Fruit fly (Drosophila melanogaster) whole organism, wandering third instar larva: Measurements from ENCODE around the gene CG11828.

Experiments
- Abd-B ChIP-seq: fragments of >200 bp; optimal IDR thresholded peaks from 2 replicates; lab custom pipeline; 2017; ENCODE audit warnings: missing biosample characterization, missing genetic modification characterization
- CG32264 ChIP-seq: fragments of 200-800 bp; sonication (Bioruptor generic); optimal IDR thresholded peaks from 2 replicates; lab custom pipeline; 2016; ENCODE audit warnings: missing biosample characterization, missing genetic modification characterization
- CG9705 ChIP-seq: fragments of 200-800 bp; sonication (Bioruptor generic); optimal IDR thresholded peaks from 2 replicates; lab custom pipeline; 2018; ENCODE audit warnings: missing biosample characterization, mild to moderate bottlenecking, missing genetic modification characterization
- CrebA ChIP-seq: fragments of 200-800 bp; sonication (Bioruptor generic); optimal IDR thresholded peaks from 2 replicates; lab custom pipeline; 2016; ENCODE audit warnings: missing biosample characterization, mild to moderate bottlenecking, missing genetic modification characterization, borderline replicate concordance
- Dfd ChIP-seq: fragments of >200 bp; optimal IDR thresholded peaks from 2 replicates; lab custom pipeline; 2017; ENCODE audit warnings: missing biosample characterization, missing genetic modification characterization
- Dif ChIP-seq: fragments of 200-275, 200-300 bp; sonication (Bioruptor generic); optimal IDR thresholded peaks from 2 replicates; lab custom pipeline; 2018; ENCODE audit warnings: missing biosample characterization, missing genetic modification characterization; ENCODE audit not compliant: partially characterized antibody
- GATAd ChIP-seq: sonication (Bioruptor generic); optimal IDR thresholded peaks from 2 replicates; lab custom pipeline; 2016; ENCODE audit warnings: missing biosample characterization, missing genetic modification characterization
- HLH106 ChIP-seq: fragments of 200-800 bp; optimal IDR thresholded peaks from 3 replicates; lab custom pipeline; 2019; ENCODE audit warnings: missing biosample characterization, mild to moderate bottlenecking, missing genetic modification characterization, moderate library complexity
- Hnf4 ChIP-seq: fragments of 200-800 bp; sonication (Bioruptor generic); optimal IDR thresholded peaks from 2 replicates; lab custom pipeline; 2016; ENCODE audit warnings: missing biosample characterization, mild to moderate bottlenecking, missing genetic modification characterization
- Hr78 ChIP-seq: fragments of >200 bp; optimal IDR thresholded peaks from 2 replicates; lab custom pipeline; 2017; ENCODE audit warnings: missing biosample characterization, missing genetic modification characterization
- Hr83 ChIP-seq: fragments of 200-300 bp; sonication (Bioruptor generic); optimal IDR thresholded peaks from 2 replicates; lab custom pipeline; 2016; ENCODE audit warnings: missing biosample characterization, mild to moderate bottlenecking, missing genetic modification characterization, moderate library complexity; ENCODE audit not compliant: poor library complexity, severe bottlenecking
- Jra ChIP-seq: sonication (Bioruptor generic); optimal IDR thresholded peaks from 2 replicates; lab custom pipeline; 2016; ENCODE audit warnings: missing biosample characterization, missing genetic modification characterization
- Mio ChIP-seq: sonication (Bioruptor generic); optimal IDR thresholded peaks from 2 replicates; lab custom pipeline; 2016; ENCODE audit warnings: missing biosample characterization, missing genetic modification characterization
- Myc ChIP-seq: fragments of >200 bp; optimal IDR thresholded peaks from 2 replicates; lab custom pipeline; 2017
- N ChIP-seq: fragments of >200 bp; optimal IDR thresholded peaks from 2 replicates; lab custom pipeline; 2018; ENCODE audit warnings: missing biosample characterization, missing external identifiers, missing genetic modification characterization
- OdsH ChIP-seq: fragments of 200-800 bp; sonication (Bioruptor generic); optimal IDR thresholded peaks from 2 replicates; lab custom pipeline; 2016; ENCODE audit warnings: missing biosample characterization, mild to moderate bottlenecking, missing genetic modification characterization
- Rel ChIP-seq, 2 experiments: fragments of 200-800 bp; sonication (Bioruptor generic) in 1 of 2; optimal IDR thresholded peaks; 2 replicates in 1 of 2; 3 replicates in 1 of 2; lab custom pipeline; 2016 to 2019; ENCODE audit warnings: mild to moderate bottlenecking in 2 of 2, missing biosample characterization in 2 of 2, missing genetic modification characterization in 2 of 2, moderate library complexity in 1 of 2
- Sp1 ChIP-seq: fragments of 200-800 bp; sonication (Bioruptor generic); optimal IDR thresholded peaks from 3 replicates; lab custom pipeline; 2019; ENCODE audit warnings: missing biosample characterization, mild to moderate bottlenecking, missing genetic modification characterization, moderate library complexity
- Vsx2 ChIP-seq: fragments of 200-300, 225-300 bp; sonication (Bioruptor generic); optimal IDR thresholded peaks from 2 replicates; lab custom pipeline; 2018; ENCODE audit warnings: missing biosample characterization, missing genetic modification characterization; ENCODE audit not compliant: partially characterized antibody
- br ChIP-seq: fragments of 200-800 bp; sonication (Bioruptor generic); optimal IDR thresholded peaks from 2 replicates; lab custom pipeline; 2016; ENCODE audit warnings: missing biosample characterization, missing genetic modification characterization
- brk ChIP-seq: fragments of 200-800 bp; sonication (Bioruptor generic); optimal IDR thresholded peaks from 2 replicates; lab custom pipeline; 2016; ENCODE audit warnings: missing biosample characterization, mild to moderate bottlenecking, missing genetic modification characterization
- dl ChIP-seq, 2 experiments: fragments of 175-275, 200-275 bp in 1 of 2; fragments of 200-275 bp in 1 of 2; sonication (Bioruptor generic); optimal IDR thresholded peaks; lab custom pipeline; 2018; ENCODE audit warnings: mild to moderate bottlenecking in 2 of 2, missing biosample characterization in 2 of 2, missing genetic modification characterization in 2 of 2, moderate library complexity in 2 of 2; ENCODE audit not compliant: partially characterized antibody in 2 of 2, insufficient read depth in 1 of 2
- dmrt93B ChIP-seq: fragments of 200-800 bp; sonication (Bioruptor generic); optimal IDR thresholded peaks from 2 replicates; lab custom pipeline; 2018; ENCODE audit warnings: missing biosample characterization, mild to moderate bottlenecking, missing genetic modification characterization
- dsf ChIP-seq: sonication (Bioruptor generic); optimal IDR thresholded peaks from 2 replicates; lab custom pipeline; 2016; ENCODE audit warnings: missing biosample characterization, missing genetic modification characterization, borderline replicate concordance
- ey ChIP-seq: fragments of 200-800 bp; sonication (Bioruptor generic); optimal IDR thresholded peaks from 2 replicates; lab custom pipeline; 2016; ENCODE audit warnings: missing biosample characterization, missing genetic modification characterization
- foxo ChIP-seq, 2 experiments: fragments of 200-800 bp; sonication (Bioruptor generic); optimal IDR thresholded peaks; 2 replicates in 1 of 2; 3 replicates in 1 of 2; lab custom pipeline; 2016 to 2017; ENCODE audit warnings: missing biosample characterization in 2 of 2, missing genetic modification characterization in 2 of 2
- fru ChIP-seq: fragments of 200-800 bp; sonication (Bioruptor generic); optimal IDR thresholded peaks from 3 replicates; lab custom pipeline; 2016; ENCODE audit warnings: missing biosample characterization, mild to moderate bottlenecking, missing genetic modification characterization
- h ChIP-seq: fragments of 200-800 bp; sonication (Bioruptor generic); optimal IDR thresholded peaks from 3 replicates; lab custom pipeline; 2016; ENCODE audit warnings: missing biosample characterization, mild to moderate bottlenecking, missing genetic modification characterization
- jim ChIP-seq: fragments of 175-275, 200-325 bp; sonication (Bioruptor generic); optimal IDR thresholded peaks from 2 replicates; lab custom pipeline; 2016; ENCODE audit warnings: missing biosample characterization, mild to moderate bottlenecking, missing genetic modification characterization
- lola ChIP-seq: fragments of >200 bp; optimal IDR thresholded peaks from 2 replicates; lab custom pipeline; 2017; ENCODE audit warnings: missing biosample characterization, missing genetic modification characterization
- pan ChIP-seq: fragments of >200 bp; optimal IDR thresholded peaks from 2 replicates; lab custom pipeline; 2017
- psq ChIP-seq: fragments of 200-800 bp; sonication (Bioruptor generic); optimal IDR thresholded peaks from 3 replicates; lab custom pipeline; 2017; ENCODE audit warnings: missing biosample characterization, mild to moderate bottlenecking, missing genetic modification characterization, moderate library complexity
- rgr ChIP-seq: fragments of 200-800 bp; sonication (Bioruptor generic); optimal IDR thresholded peaks from 3 replicates; lab custom pipeline; 2016; ENCODE audit warnings: missing biosample characterization, mild to moderate bottlenecking, missing genetic modification characterization
- sage ChIP-seq: fragments of 200-800 bp; sonication (Bioruptor generic); optimal IDR thresholded peaks from 2 replicates; lab custom pipeline; 2016; ENCODE audit warnings: missing biosample characterization, mild to moderate bottlenecking, missing genetic modification characterization
- sv ChIP-seq: fragments of 200-800 bp; sonication (Bioruptor generic); optimal IDR thresholded peaks from 3 replicates; lab custom pipeline; 2016; ENCODE audit warnings: missing biosample characterization, missing genetic modification characterization
- tai ChIP-seq: sonication (Bioruptor generic); optimal IDR thresholded peaks from 2 replicates; lab custom pipeline; 2016; ENCODE audit warnings: missing biosample characterization, missing genetic modification characterization
- usp ChIP-seq: fragments of >200 bp; optimal IDR thresholded peaks from 2 replicates; lab custom pipeline; 2017; ENCODE audit warnings: missing biosample characterization, missing genetic modification characterization
- woc ChIP-seq: sonication (Bioruptor generic); optimal IDR thresholded peaks from 2 replicates; lab custom pipeline; 2016; ENCODE audit warnings: missing biosample characterization, mild to moderate bottlenecking, missing genetic modification characterization

Gene CG11828

DNA sequence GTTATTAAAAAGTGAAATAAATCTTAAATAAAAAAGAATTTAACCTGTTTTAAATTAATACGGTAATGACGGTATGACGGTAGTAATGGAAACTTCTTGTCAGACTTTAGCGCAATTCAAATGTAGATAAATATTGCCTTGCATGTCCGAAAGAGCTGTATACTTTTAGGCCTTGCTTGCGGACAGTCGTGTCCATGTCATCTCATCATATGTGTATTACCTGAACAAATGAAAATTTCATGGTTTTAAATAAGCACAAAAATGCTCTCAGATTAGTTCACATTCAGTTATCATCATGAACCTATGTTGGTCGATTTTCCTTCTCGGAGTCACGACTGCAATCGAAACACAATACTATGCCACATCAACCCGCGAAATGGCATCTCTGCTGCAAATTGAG is at the start of gene CG11828:
TSS of gene CG11828 (plus strand) at position 301 of the 400 bp plus-strand sequence.
- TF ChIP-seq Sp1 (GFP tag; lab: Kevin White, UChicago) (no peak), HLH106 (tag; lab: Kevin White, UChicago) (no peak), Dif (no peak), Myc (lab: Kevin White, UChicago) (peak; percentile 47), jim (GFP tag; lab: Kevin White, UChicago) (no peak), dmrt93B (GFP tag; lab: Kevin White, UChicago) (no peak)

DNA sequence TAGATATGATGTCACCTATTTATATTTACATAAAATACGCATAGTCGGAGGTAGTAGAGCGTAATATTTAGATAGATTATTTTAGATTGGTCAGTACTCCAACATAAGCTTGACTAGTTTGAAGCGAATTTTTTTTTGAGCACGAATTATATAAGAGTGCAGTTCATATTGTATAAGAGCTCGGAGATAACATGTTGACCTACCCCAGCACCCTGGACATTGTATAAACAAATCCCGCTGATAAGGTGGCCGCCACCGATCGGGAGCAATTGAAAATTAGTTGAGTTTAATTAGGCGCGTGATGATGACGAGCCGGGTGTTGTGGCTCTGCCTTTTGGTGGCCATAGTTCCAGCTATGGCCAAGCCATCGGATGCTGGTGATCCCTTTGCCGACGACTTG is 47.5 kb upstream of the CG11828 start, which contains the start of gene Nepl18:
TSS of gene Nepl18 (plus strand) at position 277 of the 400 bp plus-strand sequence.
- TF ChIP-seq ey (GFP tag; lab: Kevin White, UChicago) (no peak), N (GFP tag; lab: Kevin White, UChicago) (no peak), dl (GFP tag; optimal IDR thresholded peaks at IDR 0.05; lab: Kevin White, UChicago; ENCODE audit: insufficient read depth in 1 of 2, partially characterized antibody in 2 of 2) (no peak), Abd-B (GFP tag; lab: Kevin White, UChicago) (no peak), Myc (lab: Kevin White, UChicago) (no peak), CG9705 (GFP tag; lab: Kevin White, UChicago) (no peak), rgr (GFP tag; lab: Kevin White, UChicago) (no peak)

DNA sequence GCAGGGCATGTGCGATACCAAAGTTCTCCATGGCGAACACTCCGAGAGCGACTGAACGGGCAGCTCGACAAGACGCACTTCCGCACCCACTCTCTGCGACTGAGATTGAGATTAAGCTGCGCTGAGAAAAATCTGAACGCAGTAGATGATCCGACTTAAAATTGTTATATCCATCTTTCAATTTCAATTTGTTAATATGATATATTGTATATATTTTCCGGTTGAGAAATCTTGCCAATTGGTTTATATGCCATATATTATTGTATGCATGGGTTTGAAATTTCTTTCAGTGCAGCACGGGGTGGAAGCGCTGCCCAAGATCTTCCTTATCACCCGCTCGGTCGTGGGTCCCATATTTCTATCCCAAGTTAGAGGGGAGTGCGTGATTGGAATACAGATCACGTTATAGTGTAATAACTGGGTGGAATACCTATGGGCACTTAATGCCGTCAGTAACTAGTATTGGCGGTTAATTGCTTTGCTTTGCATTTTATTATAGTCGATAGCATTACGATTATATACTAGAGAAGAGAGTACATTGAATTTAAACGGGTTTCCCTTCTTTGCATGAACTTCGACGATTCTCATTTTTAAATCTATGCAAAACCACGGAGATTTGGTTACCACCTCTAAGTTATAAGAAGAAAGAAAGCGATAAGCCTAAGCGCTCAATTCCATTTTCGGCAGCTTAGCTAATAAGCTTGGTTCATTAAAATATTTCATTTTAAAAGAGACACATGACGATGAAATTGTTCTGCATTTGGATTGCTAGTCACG is 42.6 kb upstream of the CG11828 start, which contains the start of the genes Nepl19 and Nepl20:
TSS of gene Nepl19 (minus strand) at position 57 of the 777 bp plus-strand sequence.
TSS of gene Nepl20 (plus strand) at position 727 of the 777 bp plus-strand sequence.
- peak; percentile 81 for TF ChIP-seq sv (GFP tag; lab: Kevin White, UChicago)
- no peak for TF ChIP-seq tai (GFP tag; lab: Kevin White, UChicago)
- TF ChIP-seq Hnf4 (GFP tag; lab: Kevin White, UChicago), result peak; percentile 85
- no peak for TF ChIP-seq GATAd (GFP tag; lab: Kevin White, UChicago)
- no peak for TF ChIP-seq lola (GFP tag; lab: Kevin White, UChicago)
- no peak for TF ChIP-seq Vsx2
- TF ChIP-seq rgr (GFP tag; lab: Kevin White, UChicago), result peak; percentile 90
- peak; percentile 80 for TF ChIP-seq psq
- peak; percentile 12 for TF ChIP-seq Mio (GFP tag; lab: Kevin White, UChicago)
- TF ChIP-seq Sp1 (GFP tag; lab: Kevin White, UChicago), result peak; percentile 79
- peak in 1 of 2 experiments; percentile 90 for TF ChIP-seq foxo (GFP tag; optimal IDR thresholded peaks at IDR 0.05; lab: Kevin White, UChicago)
- no peak for TF ChIP-seq Hr83
- TF ChIP-seq dl (GFP tag; optimal IDR thresholded peaks at IDR 0.05; lab: Kevin White, UChicago; ENCODE audit: insufficient read depth in 1 of 2, partially characterized antibody in 2 of 2), result no peak
- TF ChIP-seq fru (GFP tag; lab: Kevin White, UChicago), result peak; percentile 89
- no peak for TF ChIP-seq Dif
- peak; percentile 53 for TF ChIP-seq woc
- peak; percentile 41 for TF ChIP-seq CrebA
- peak; percentile 87 for TF ChIP-seq ey (GFP tag; lab: Kevin White, UChicago)
- TF ChIP-seq Abd-B (GFP tag; lab: Kevin White, UChicago), result no peak
- TF ChIP-seq pan, result no peak
- TF ChIP-seq CG9705 (GFP tag; lab: Kevin White, UChicago), result no peak
- no peak for TF ChIP-seq Hr78 (GFP tag; lab: Kevin White, UChicago)
- TF ChIP-seq N (GFP tag; lab: Kevin White, UChicago), result no peak
- TF ChIP-seq h (GFP tag; lab: Kevin White, UChicago), result peak; percentile 93
- no peak for TF ChIP-seq dsf (GFP tag; lab: Kevin White, UChicago)
- peak; percentile 84 for TF ChIP-seq HLH106 (tag; lab: Kevin White, UChicago)
- TF ChIP-seq CG32264 (GFP tag; lab: Kevin White, UChicago), result peak; percentile 41
- peak; percentile 51 for TF ChIP-seq Rel (GFP tag; optimal IDR thresholded peaks at IDR 0.05; lab: Kevin White, UChicago)
- peak; percentile 56 for TF ChIP-seq Rel (tag; optimal IDR thresholded peaks at IDR 0.05; lab: Kevin White, UChicago)
- no peak for TF ChIP-seq Myc (lab: Kevin White, UChicago)
- peak; percentile 68 for TF ChIP-seq dmrt93B (GFP tag; lab: Kevin White, UChicago)
- no peak for TF ChIP-seq jim (GFP tag; lab: Kevin White, UChicago)
- TF ChIP-seq Jra (GFP tag; lab: Kevin White, UChicago), result no peak
- TF ChIP-seq Dfd (GFP tag; lab: Kevin White, UChicago), result no peak
- no peak for TF ChIP-seq brk (GFP tag; lab: Kevin White, UChicago)
- TF ChIP-seq sage (GFP tag; lab: Kevin White, UChicago), result peak; percentile 77
- peak; percentile 92 for TF ChIP-seq OdsH (GFP tag; lab: Kevin White, UChicago)
- no peak for TF ChIP-seq usp (GFP tag; lab: Kevin White, UChicago)
- peak; percentile 86 for TF ChIP-seq br (GFP tag; lab: Kevin White, UChicago)
